Worm (Caenorhabditis elegans) whole organism, early embryonic: Measurements from ENCODE around the gene str-176.
A peak's percentile ranks its signal among the peaks of the same experiment; 100 is the strongest.

Source experiments
- B0310.2 ChIP-seq: sonication (generic microtip); optimal IDR thresholded peaks from 2 replicates; lab custom pipeline; 2016; ENCODE audit warnings: mild to moderate bottlenecking, missing genetic modification characterization, missing compliant biosample characterization
- F13C5.2 ChIP-seq: sonication (generic microtip); optimal IDR thresholded peaks from 2 replicates; lab custom pipeline; 2017; ENCODE audit warnings: mild to moderate bottlenecking, missing genetic modification characterization, inconsistent platforms, missing compliant biosample characterization
- aly-1 ChIP-seq: sonication (generic microtip); optimal IDR thresholded peaks from 2 replicates; lab custom pipeline; 2016; ENCODE audit warnings: missing genetic modification characterization, missing compliant biosample characterization
- ama-1 ChIP-seq: fragments of 150-350 bp; optimal IDR thresholded peaks from 2 replicates; lab custom pipeline; 2014
- ceh-13 ChIP-seq: fragments of 200-800 bp; sonication (Bioruptor generic); optimal IDR thresholded peaks from 2 replicates; lab custom pipeline; 2018; ENCODE audit warnings: mild to moderate bottlenecking, missing genetic modification characterization, missing compliant biosample characterization
- ceh-36 ChIP-seq: sonication (generic microtip); optimal IDR thresholded peaks from 2 replicates; lab custom pipeline; 2016; ENCODE audit warnings: missing genetic modification characterization, inconsistent platforms, missing compliant biosample characterization
- ets-7 ChIP-seq: sonication (generic microtip); optimal IDR thresholded peaks from 2 replicates; lab custom pipeline; 2016; ENCODE audit warnings: missing genotype, missing genetic modification characterization, missing compliant biosample characterization
- flt-1 ChIP-seq: fragments of 200-800 bp; sonication (Bioruptor generic); IDR thresholded peaks from 2 replicates; pipeline ENCODE4 v1.3.6; 2022; ENCODE audit warnings: missing genetic modification characterization, missing compliant biosample characterization
- hmbx-1 ChIP-seq: sonication (generic microtip); optimal IDR thresholded peaks from 2 replicates; lab custom pipeline; 2016; ENCODE audit warnings: mild to moderate bottlenecking, missing genetic modification characterization, missing compliant biosample characterization
- hmg-4 ChIP-seq: fragments of 200-800 bp; sonication (Bioruptor generic); optimal IDR thresholded peaks from 2 replicates; lab custom pipeline; 2018; ENCODE audit warnings: mild to moderate bottlenecking, missing genetic modification characterization, missing compliant biosample characterization
- hnd-1 ChIP-seq: sonication (generic microtip); optimal IDR thresholded peaks from 2 replicates; lab custom pipeline; 2016; ENCODE audit warnings: missing genetic modification characterization, missing compliant biosample characterization
- pes-1 ChIP-seq: fragments of 200-800 bp; sonication (Bioruptor generic); IDR thresholded peaks from 2 replicates; pipeline ENCODE4 v1.3.6; 2022; ENCODE audit warnings: missing genetic modification reagents, missing genetic modification characterization, missing compliant biosample characterization
- scrt-1 ChIP-seq: fragments of 200-800 bp; sonication (Bioruptor generic); IDR thresholded peaks from 2 replicates; pipeline ENCODE4 v1.3.6; 2022; ENCODE audit warnings: missing genetic modification characterization, missing compliant biosample characterization
- sea-1 ChIP-seq: fragments of 200-800 bp; sonication (Bioruptor generic); conservative IDR thresholded peaks from 2 replicates; pipeline ENCODE4 v1.3.6; 2022; ENCODE audit warnings: missing genetic modification characterization, missing compliant biosample characterization
- tbx-11 ChIP-seq: fragments of 200-800 bp; sonication (Bioruptor generic); IDR thresholded peaks from 2 replicates; pipeline ENCODE4 v1.3.6; 2022; ENCODE audit warnings: missing genetic modification characterization, missing compliant biosample characterization
- tbx-37 ChIP-seq: fragments of 200-800 bp; sonication (Bioruptor generic); conservative IDR thresholded peaks from 2 replicates; pipeline ENCODE4 v1.3.6; 2022; ENCODE audit warnings: missing genetic modification reagents, missing genetic modification characterization, missing compliant biosample characterization
- tra-4 ChIP-seq: sonication (generic microtip); optimal IDR thresholded peaks from 2 replicates; lab custom pipeline; 2017; ENCODE audit warnings: missing genetic modification characterization, missing compliant biosample characterization

str-176 gene

DNA sequence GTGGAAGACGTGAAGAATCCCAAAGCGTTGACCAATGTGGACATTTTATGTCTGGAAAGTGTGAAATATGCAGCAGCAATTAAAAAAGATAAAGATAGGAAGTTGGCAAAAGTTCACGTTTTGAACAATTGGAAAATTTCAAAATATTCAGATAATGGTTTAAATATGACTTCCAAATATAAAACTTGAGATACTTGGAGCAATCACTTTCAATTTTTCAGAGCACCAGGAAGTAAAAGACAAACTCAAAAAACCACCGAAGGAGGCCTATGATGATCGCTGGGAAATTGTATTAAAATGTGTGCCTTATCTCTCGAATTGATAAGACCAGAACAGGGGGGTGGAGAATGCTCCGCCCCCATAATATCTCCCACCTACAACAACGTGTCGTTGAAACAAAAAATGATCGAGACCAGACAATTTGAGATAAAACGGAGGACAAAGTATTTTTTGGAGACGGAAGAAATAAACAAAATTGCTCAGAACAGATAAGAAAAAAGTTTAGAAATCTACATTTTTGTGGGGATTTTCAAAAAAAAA, 11.8 kb downstream of the str-176 start, which contains the start of gene eppl-1:
TSS of gene eppl-1 (minus strand) at position 51 of the 540 bp plus-strand sequence.
- TF ChIP-seq hmg-4 (GFP tag; lab: Kevin White, UChicago): no peak
- no peak for TF ChIP-seq F13C5.2 (tag; lab: Kevin White, UChicago)
- TF ChIP-seq B0310.2: no peak
- TF ChIP-seq tbx-37 (GFP tag; lab: Robert Waterston, UW): no peak
- TF ChIP-seq ceh-13 (GFP tag; lab: Kevin White, UChicago): no peak
- no peak for TF ChIP-seq aly-1 (tag; lab: Kevin White, UChicago)

DNA sequence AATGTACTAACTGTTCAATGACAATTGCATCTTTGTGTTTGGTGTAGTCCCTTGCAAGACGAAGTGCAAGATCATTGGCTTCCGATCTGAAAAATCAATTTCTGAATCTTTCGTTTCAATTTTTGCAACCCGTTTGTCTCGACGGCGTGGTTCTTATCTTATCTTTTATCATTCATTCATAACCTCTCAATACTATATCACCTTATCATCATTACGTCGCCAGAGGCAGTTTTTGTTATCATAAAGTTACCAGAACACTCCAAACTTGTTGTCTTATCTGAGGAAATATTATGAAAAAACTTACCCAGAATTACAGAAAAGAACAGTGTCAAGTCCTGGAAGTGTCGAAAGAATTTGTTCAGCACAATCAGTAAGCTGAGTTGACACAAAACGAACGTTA, 13.1 kb downstream of the str-176 start:
- TF ChIP-seq hmg-4 (GFP tag; lab: Kevin White, UChicago): no peak
- TF ChIP-seq pes-1: no peak
- TF ChIP-seq tbx-11 (GFP tag; lab: Robert Waterston, UW): no peak
- no peak for TF ChIP-seq hnd-1 (tag; lab: Kevin White, UChicago)
- no peak for TF ChIP-seq ceh-36 (tag; lab: Kevin White, UChicago)
- TF ChIP-seq ceh-13 (GFP tag; lab: Kevin White, UChicago): no peak
- no peak for TF ChIP-seq ama-1 (lab: Kevin White, UChicago)

DNA sequence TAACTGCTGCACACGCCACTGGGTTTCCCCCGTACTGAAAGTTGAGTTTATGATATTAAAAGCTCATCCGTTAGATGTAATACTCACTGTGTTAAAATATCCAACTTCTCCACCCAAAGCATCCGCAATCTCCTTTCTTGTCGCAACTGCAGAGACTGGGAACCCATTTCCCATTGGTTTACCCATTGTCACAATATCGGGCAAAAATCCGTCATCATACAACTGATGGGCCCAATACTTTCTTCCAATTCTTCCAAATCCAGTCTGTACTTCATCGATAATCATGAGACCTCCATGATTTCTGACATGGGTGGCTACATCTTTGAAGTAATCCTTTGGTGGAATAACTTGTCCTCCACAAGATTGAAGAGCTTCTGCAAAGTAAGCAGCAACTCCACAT, 13.7 kb downstream of the str-176 start:
- no peak for TF ChIP-seq hmg-4 (GFP tag; lab: Kevin White, UChicago)
- no peak for TF ChIP-seq ama-1 (lab: Kevin White, UChicago)
- TF ChIP-seq ceh-36 (tag; lab: Kevin White, UChicago): no peak
- no peak for TF ChIP-seq tbx-37 (GFP tag; lab: Robert Waterston, UW)
- no peak for TF ChIP-seq F13C5.2 (tag; lab: Kevin White, UChicago)
- no peak for TF ChIP-seq sea-1 (GFP tag; lab: Robert Waterston, UW)
- TF ChIP-seq hnd-1 (tag; lab: Kevin White, UChicago): no peak
- TF ChIP-seq scrt-1 (GFP tag; lab: Robert Waterston, UW): no peak
- TF ChIP-seq tbx-11 (GFP tag; lab: Robert Waterston, UW): no peak

DNA sequence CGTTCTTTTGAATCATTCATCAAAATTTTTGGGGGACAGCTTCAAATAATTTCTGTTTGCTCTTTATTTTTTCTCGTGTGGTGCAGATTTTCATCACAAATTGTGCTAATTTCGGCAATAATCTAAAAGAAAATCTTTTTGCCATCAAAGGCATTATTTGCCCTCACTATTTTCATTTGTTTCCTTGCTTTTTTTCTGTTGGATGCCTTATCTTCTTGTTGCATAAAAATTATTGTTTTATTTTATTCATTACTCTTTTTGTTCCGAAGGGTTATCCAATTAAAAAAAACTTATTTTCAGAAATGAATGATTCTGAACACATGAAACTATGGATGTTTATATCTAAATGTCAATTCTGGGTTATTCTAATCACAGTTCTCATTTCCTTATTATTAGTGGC, 16.7 kb downstream of the str-176 start, which contains the start of gene T01B11.1:
TSS of gene T01B11.1 (plus strand) at position 301 of the 400 bp plus-strand sequence.
- TF ChIP-seq hnd-1 (tag; lab: Kevin White, UChicago) (no peak), F13C5.2 (tag; lab: Kevin White, UChicago) (no peak), sea-1 (GFP tag; lab: Robert Waterston, UW) (no peak), aly-1 (tag; lab: Kevin White, UChicago) (no peak), scrt-1 (GFP tag; lab: Robert Waterston, UW) (no peak), hmg-4 (GFP tag; lab: Kevin White, UChicago) (no peak), tbx-37 (GFP tag; lab: Robert Waterston, UW) (no peak), ama-1 (lab: Kevin White, UChicago) (no peak), pes-1 (no peak), tbx-11 (GFP tag; lab: Robert Waterston, UW) (no peak), B0310.2 (no peak), flt-1 (GFP tag; lab: Robert Waterston, UW) (no peak), ceh-36 (tag; lab: Kevin White, UChicago) (no peak), ets-7 (tag; lab: Kevin White, UChicago) (no peak)

ce11 chrIV:8432709-8433108, 30.9 kb downstream of the str-176 start, which contains the start of the genes T26A8.4 and pdtf-1:
Gene T26A8.4 (minus strand): TSS chrIV:8432893.
Gene pdtf-1 (plus strand): TSS chrIV:8433038.
- TF ChIP-seq ama-1 (lab: Kevin White, UChicago) (peak; percentile 36), pes-1 (no peak), B0310.2 (peak; percentile 37), tbx-11 (GFP tag; lab: Robert Waterston, UW) (no peak), hmg-4 (GFP tag; lab: Kevin White, UChicago) (peak; percentile 77), scrt-1 (GFP tag; lab: Robert Waterston, UW) (0 out of 2 replicates have a peak, but pooled peaks have one; percentile 38), hnd-1 (tag; lab: Kevin White, UChicago) (no peak), flt-1 (GFP tag; lab: Robert Waterston, UW) (peak; percentile 37; the same call in 1 of the 2 replicates), F13C5.2 (tag; lab: Kevin White, UChicago) (peak; percentile 69), ets-7 (tag; lab: Kevin White, UChicago) (no peak), hmbx-1 (tag; lab: Kevin White, UChicago) (peak; percentile 27)

DNA sequence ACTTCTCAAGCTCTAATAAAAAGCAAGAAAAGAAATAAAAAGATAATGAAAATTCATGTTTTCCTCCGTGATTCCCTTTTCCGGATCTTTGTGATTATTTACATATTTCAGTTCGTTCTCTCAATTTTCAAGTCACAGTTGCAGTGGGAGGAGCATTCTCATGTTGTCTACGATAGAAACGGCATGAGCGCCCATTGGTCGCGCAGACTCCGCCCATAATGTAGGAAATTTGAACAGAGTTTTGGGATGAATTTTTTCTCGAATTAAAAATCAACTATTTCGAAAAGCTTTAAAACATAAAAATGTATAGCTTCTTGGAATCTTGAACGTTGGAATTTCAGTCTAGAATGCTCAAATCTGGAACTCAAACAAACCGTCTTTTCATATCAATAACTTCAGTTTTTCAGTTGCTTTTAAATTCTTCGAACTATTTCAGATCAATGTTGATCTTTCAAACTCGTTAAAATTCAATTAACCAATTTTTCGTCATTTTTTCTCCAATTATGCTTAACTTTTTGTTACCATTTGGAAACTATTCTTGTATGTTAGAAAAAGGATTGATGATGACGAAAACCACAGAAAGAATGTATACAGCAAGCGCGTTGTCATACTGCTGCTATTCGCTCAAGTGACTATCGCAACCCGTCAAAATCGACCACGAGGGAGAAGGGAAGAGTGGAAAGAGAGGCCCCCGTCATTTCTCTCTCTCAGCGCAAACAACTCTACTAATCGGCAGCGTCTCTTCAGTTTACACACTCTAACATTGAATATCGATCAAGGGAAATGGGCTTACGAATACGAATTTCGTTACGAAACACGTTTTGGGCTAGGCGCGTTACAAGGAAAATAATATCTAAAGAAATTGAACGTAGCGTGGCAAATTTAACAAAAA, 31.8 kb downstream of the str-176 start:
- TF ChIP-seq aly-1 (tag; lab: Kevin White, UChicago) (peak; percentile 11), ceh-13 (GFP tag; lab: Kevin White, UChicago) (no peak), F13C5.2 (tag; lab: Kevin White, UChicago) (no peak), flt-1 (GFP tag; lab: Robert Waterston, UW) (0 out of 2 replicates have a peak, but pooled peaks have one; percentile 35), tbx-37 (GFP tag; lab: Robert Waterston, UW) (0 out of 2 replicates have a peak, but pooled peaks have one; percentile 10), ama-1 (lab: Kevin White, UChicago) (peak; percentile 51)

DNA sequence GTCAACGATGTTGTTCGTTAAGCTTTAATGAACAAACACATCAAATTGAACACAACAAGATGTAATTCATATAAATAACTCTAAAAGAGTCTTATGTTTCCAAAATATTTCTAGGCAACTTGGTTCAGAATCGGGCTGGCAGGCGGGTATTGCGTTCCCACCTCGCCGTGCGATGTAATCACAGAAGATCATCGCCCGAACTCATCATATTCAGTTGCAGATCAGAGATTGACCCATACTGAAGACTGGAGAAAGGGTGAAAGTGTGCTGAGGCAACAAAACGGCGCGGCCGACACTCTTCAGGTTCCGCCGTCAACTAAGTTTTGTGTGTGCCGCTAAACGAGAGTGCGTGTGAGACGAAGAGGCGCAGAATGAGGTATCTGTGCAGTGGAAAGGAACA, 35.1 kb downstream of the str-176 start:
- TF ChIP-seq hmg-4 (GFP tag; lab: Kevin White, UChicago): no peak
- TF ChIP-seq B0310.2: peak; percentile 28
- TF ChIP-seq sea-1 (GFP tag; lab: Robert Waterston, UW): peak; percentile 48; the same call in 1 of the 2 replicates
- peak; percentile 92 for TF ChIP-seq ama-1 (lab: Kevin White, UChicago)
- TF ChIP-seq hnd-1 (tag; lab: Kevin White, UChicago): no peak
- TF ChIP-seq flt-1 (GFP tag; lab: Robert Waterston, UW): peak; percentile 11; the same call in 1 of the 2 replicates
- no peak for TF ChIP-seq ceh-13 (GFP tag; lab: Kevin White, UChicago)
- no peak for TF ChIP-seq tbx-11 (GFP tag; lab: Robert Waterston, UW)
- TF ChIP-seq F13C5.2 (tag; lab: Kevin White, UChicago): peak; percentile 59
- no peak for TF ChIP-seq scrt-1 (GFP tag; lab: Robert Waterston, UW)
- TF ChIP-seq aly-1 (tag; lab: Kevin White, UChicago): peak; percentile 59
- peak; percentile 1 for TF ChIP-seq ets-7 (tag; lab: Kevin White, UChicago)
- peak; percentile 16 for TF ChIP-seq tra-4 (tag; lab: Kevin White, UChicago)
- TF ChIP-seq ceh-36 (tag; lab: Kevin White, UChicago): peak; percentile 12
- peak; percentile 59 for TF ChIP-seq pes-1
